Worm (Caenorhabditis elegans): ENCODE results near the gene C17B7.14.

The C17B7.14 gene

DNA sequence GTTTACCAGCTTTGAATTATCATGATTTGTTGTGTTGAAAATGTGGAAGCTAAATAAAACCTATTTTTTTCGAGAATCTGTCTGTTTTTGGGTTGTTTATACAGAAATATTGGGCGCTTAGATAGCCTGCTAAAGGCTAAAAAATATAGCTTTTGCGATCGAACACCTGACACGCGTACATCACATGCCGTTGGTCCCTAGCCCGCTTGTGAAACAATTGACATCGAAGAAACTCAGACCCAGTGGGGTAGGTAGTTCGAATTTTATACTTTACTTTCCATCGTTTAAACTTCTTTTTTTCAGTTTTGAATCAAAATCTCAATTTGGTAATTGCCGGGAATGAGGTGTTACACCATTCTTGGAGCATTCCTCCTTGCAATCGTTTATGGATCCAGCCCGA is 18.7 kb upstream of the C17B7.14 start, which contains the start of gene C17B7.4:
C17B7.4 (plus strand) TSS at position 301 of the 400 bp plus-strand sequence.
- TF ChIP-seq sea-1 (GFP tag; conservative IDR thresholded peaks at IDR 0.05) (no peak), flt-1 (GFP tag; IDR thresholded peaks at IDR 0.05) (no peak), ama-1 (optimal IDR thresholded peaks at IDR 0.05) (no peak), F13C5.2 (tag; optimal IDR thresholded peaks at IDR 0.05) (no peak), hmg-4 (GFP tag; optimal IDR thresholded peaks at IDR 0.05) (no peak), scrt-1 (GFP tag; IDR thresholded peaks at IDR 0.05) (no peak), tra-4 (tag; optimal IDR thresholded peaks at IDR 0.05) (no peak), pes-1 (GFP tag; IDR thresholded peaks at IDR 0.05) (no peak), B0310.2 (tag; optimal IDR thresholded peaks at IDR 0.05) (no peak), ets-7 (tag; optimal IDR thresholded peaks at IDR 0.05) (no peak), hmbx-1 (tag; optimal IDR thresholded peaks at IDR 0.05) (no peak)

DNA sequence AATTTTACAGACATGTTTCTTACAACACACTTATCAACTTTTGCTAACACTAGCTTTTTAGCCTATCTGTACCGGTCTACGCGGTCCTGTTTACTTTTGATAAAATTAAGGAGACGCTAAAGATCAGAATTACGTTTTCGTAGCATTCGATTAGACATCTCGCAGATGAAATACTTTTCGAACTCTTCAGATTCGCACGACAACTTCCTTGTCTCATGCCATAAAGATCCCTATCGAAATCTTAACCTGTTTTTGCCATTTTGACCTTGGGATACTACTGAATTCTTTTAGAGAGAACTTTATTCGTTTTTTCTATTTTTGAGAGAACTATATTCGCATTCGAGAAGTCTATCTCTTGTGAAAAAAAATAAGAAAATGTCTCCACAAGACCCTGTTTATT is 13.0 kb upstream of the C17B7.14 start, which contains the start of gene C17B7.5:
C17B7.5 (plus strand) TSS at position 301 of the 400 bp plus-strand sequence.
- TF ChIP-seq F13C5.2 (tag; optimal IDR thresholded peaks at IDR 0.05) (no peak), pes-1 (GFP tag; IDR thresholded peaks at IDR 0.05) (no peak), hmbx-1 (tag; optimal IDR thresholded peaks at IDR 0.05) (no peak), tra-4 (tag; optimal IDR thresholded peaks at IDR 0.05) (no peak), B0310.2 (tag; optimal IDR thresholded peaks at IDR 0.05) (no peak), sea-1 (GFP tag; conservative IDR thresholded peaks at IDR 0.05) (no peak), tbx-11 (GFP tag; IDR thresholded peaks at IDR 0.05) (no peak), flt-1 (GFP tag; IDR thresholded peaks at IDR 0.05) (no peak), aly-1 (tag; optimal IDR thresholded peaks at IDR 0.05) (no peak), hmg-4 (GFP tag; optimal IDR thresholded peaks at IDR 0.05) (no peak), ceh-36 (tag; optimal IDR thresholded peaks at IDR 0.05) (no peak), tbx-37 (GFP tag; conservative IDR thresholded peaks at IDR 0.05) (no peak), ceh-13 (GFP tag; optimal IDR thresholded peaks at IDR 0.05) (no peak), scrt-1 (GFP tag; IDR thresholded peaks at IDR 0.05) (no peak)

DNA sequence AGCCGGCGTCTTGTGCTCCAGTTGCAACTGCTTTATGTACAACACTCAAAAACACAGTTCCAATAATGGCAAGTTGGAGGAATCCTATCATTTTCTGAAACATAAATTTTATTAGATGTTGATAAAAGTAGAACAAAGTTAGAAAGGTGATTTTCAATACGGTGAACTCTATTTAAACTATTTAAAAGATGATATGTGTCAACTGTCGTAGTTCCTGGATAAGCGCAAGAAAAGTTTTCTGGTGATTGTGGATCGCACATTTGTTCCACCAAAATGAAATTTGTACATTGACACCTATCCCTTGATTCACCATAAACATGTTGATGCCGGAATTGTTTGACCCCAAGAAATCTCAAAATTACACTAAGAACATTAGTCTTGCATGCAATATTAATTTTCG is 11.7 kb upstream of the C17B7.14 start, which contains the start of gene C17B7.9:
C17B7.9 (minus strand) TSS at position 101 of the 400 bp plus-strand sequence.
- TF ChIP-seq tbx-37 (GFP tag; conservative IDR thresholded peaks at IDR 0.05) (no peak), flt-1 (GFP tag; IDR thresholded peaks at IDR 0.05) (no peak), hnd-1 (tag; optimal IDR thresholded peaks at IDR 0.05) (no peak), scrt-1 (GFP tag; IDR thresholded peaks at IDR 0.05) (no peak), hmg-4 (GFP tag; optimal IDR thresholded peaks at IDR 0.05) (no peak), hmbx-1 (tag; optimal IDR thresholded peaks at IDR 0.05) (no peak), aly-1 (tag; optimal IDR thresholded peaks at IDR 0.05) (no peak), tra-4 (tag; optimal IDR thresholded peaks at IDR 0.05) (no peak), pes-1 (GFP tag; IDR thresholded peaks at IDR 0.05) (no peak), F13C5.2 (tag; optimal IDR thresholded peaks at IDR 0.05) (no peak), B0310.2 (tag; optimal IDR thresholded peaks at IDR 0.05) (no peak), ceh-36 (tag; optimal IDR thresholded peaks at IDR 0.05) (no peak)

DNA sequence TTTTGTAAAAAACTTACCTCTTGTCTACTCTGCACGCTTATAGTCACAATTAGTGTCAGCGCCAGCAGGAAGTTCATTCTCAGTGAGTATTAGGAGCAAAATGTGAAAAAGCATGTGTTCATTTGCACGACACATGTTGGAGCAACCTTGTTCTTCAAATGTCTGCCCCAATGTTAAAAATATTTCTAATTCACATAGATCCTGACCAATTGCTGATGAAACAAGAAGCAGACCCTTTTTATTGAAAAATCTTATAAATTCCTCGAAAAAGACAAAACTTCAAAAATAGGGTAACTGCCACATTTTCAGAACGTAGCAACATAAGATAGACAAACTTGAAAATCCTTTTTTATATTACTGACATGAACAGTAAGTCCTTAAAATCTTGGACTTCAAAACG is 3.8 kb upstream of the C17B7.14 start, which contains the start of gene C17B7.8:
C17B7.8 (minus strand) TSS at position 101 of the 400 bp plus-strand sequence.
- TF ChIP-seq tbx-37 (GFP tag; conservative IDR thresholded peaks at IDR 0.05) (no peak), hmg-4 (GFP tag; optimal IDR thresholded peaks at IDR 0.05) (no peak), hnd-1 (tag; optimal IDR thresholded peaks at IDR 0.05) (no peak), ama-1 (optimal IDR thresholded peaks at IDR 0.05) (no peak), pes-1 (GFP tag; IDR thresholded peaks at IDR 0.05) (no peak), ceh-36 (tag; optimal IDR thresholded peaks at IDR 0.05) (no peak), flt-1 (GFP tag; IDR thresholded peaks at IDR 0.05) (no peak)

DNA sequence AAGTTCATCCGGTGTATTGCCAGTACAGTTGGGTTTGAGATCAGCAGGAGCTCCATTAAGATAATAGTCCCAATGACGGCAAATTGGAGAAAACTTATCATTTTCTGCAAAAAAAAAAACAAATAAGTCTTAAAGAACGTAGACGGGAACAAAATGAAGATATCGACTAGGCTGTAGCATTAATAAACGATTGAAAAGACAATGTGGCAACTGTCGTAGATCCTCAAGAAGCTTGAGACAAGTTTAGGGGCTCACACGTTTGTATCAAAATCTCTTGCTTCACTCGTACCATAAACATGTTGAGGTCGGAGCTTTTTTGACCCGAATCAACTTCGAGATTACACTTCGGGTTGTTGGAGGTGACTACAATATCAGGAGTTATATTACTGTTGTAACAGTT is 327 bp downstream of the C17B7.14 start, which contains the start of gene F35F10.14:
F35F10.14 (minus strand) TSS at position 101 of the 400 bp plus-strand sequence.
- TF ChIP-seq ceh-13 (GFP tag; optimal IDR thresholded peaks at IDR 0.05) (no peak), B0310.2 (tag; optimal IDR thresholded peaks at IDR 0.05) (no peak), scrt-1 (GFP tag; IDR thresholded peaks at IDR 0.05) (no peak), ama-1 (optimal IDR thresholded peaks at IDR 0.05) (no peak)

DNA sequence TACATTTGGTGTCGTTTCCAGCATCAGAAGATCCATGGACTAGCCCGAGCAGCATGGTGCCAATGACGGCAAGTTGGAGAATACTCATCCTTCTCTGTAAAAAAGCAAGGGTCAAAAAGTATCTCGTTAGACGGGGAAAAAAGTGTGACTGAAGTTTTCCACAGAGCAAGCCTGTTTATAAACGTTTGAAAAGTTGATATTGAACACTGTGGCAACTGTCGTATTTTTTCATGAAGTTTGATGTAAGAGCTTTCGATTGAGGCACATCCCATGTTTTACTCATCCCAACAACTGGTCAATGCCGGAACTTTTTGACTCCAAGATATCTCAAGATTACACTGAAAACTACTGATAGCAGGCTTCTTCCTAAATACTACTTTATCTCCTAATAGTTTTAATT is 1.4 kb downstream of the C17B7.14 start, which contains the start of gene F35F10.13:
F35F10.13 (minus strand) TSS at position 101 of the 400 bp plus-strand sequence.
- TF ChIP-seq pes-1 (GFP tag; IDR thresholded peaks at IDR 0.05) (no peak), F13C5.2 (tag; optimal IDR thresholded peaks at IDR 0.05) (no peak), ama-1 (optimal IDR thresholded peaks at IDR 0.05) (no peak), hmbx-1 (tag; optimal IDR thresholded peaks at IDR 0.05) (no peak), scrt-1 (GFP tag; IDR thresholded peaks at IDR 0.05) (no peak), aly-1 (tag; optimal IDR thresholded peaks at IDR 0.05) (no peak), sea-1 (GFP tag; conservative IDR thresholded peaks at IDR 0.05) (no peak), ets-7 (tag; optimal IDR thresholded peaks at IDR 0.05) (no peak), flt-1 (GFP tag; IDR thresholded peaks at IDR 0.05) (no peak), ceh-36 (tag; optimal IDR thresholded peaks at IDR 0.05) (no peak), tra-4 (tag; optimal IDR thresholded peaks at IDR 0.05) (no peak), tbx-37 (GFP tag; conservative IDR thresholded peaks at IDR 0.05) (no peak), tbx-11 (GFP tag; IDR thresholded peaks at IDR 0.05) (no peak), ceh-13 (GFP tag; optimal IDR thresholded peaks at IDR 0.05) (no peak), hmg-4 (GFP tag; optimal IDR thresholded peaks at IDR 0.05) (no peak), B0310.2 (tag; optimal IDR thresholded peaks at IDR 0.05) (no peak), hnd-1 (tag; optimal IDR thresholded peaks at IDR 0.05) (no peak)

DNA sequence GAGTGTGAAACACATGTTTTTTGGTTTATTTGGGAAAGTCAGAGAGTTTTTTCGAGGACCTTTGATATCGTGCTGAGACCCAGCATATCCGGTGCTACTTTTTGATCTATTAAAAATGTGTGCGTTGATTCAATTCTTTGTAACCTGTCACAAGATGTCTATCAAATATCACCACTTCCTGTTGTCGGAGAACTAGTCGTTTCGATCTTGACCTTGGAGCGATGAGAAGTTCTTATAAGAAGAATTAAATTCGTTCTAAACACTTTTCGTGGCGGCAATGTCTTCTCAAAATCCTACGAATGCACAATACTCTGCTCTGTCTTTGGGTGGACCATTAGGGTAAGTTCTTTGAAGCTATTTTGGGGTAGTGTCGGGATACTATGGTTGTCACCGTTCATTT is 4.2 kb downstream of the C17B7.14 start, which contains the start of gene F35F10.1:
F35F10.1 (plus strand) TSS at position 200 of the 400 bp plus-strand sequence.
- TF ChIP-seq ceh-36 (tag; optimal IDR thresholded peaks at IDR 0.05) (no peak), hnd-1 (tag; optimal IDR thresholded peaks at IDR 0.05) (no peak), ama-1 (optimal IDR thresholded peaks at IDR 0.05) (no peak), ets-7 (tag; optimal IDR thresholded peaks at IDR 0.05) (no peak), ceh-13 (GFP tag; optimal IDR thresholded peaks at IDR 0.05) (no peak), tra-4 (tag; optimal IDR thresholded peaks at IDR 0.05) (no peak), flt-1 (GFP tag; IDR thresholded peaks at IDR 0.05) (no peak), hmbx-1 (tag; optimal IDR thresholded peaks at IDR 0.05) (no peak), hmg-4 (GFP tag; optimal IDR thresholded peaks at IDR 0.05) (no peak), tbx-37 (GFP tag; conservative IDR thresholded peaks at IDR 0.05) (no peak), scrt-1 (GFP tag; IDR thresholded peaks at IDR 0.05) (no peak)

Measured in whole organism, early embryonic.